Fruit fly (Drosophila melanogaster) whole organism, prepupa: ENCODE results near the gene Asciz.
A peak's percentile ranks its signal among the peaks of the same experiment; 100 is the strongest.

Experiments used
- Blimp-1 ChIP-seq: fragments of 200-800 bp; sonication (Bioruptor generic); optimal IDR thresholded peaks from 3 replicates; lab custom pipeline; 2017; ENCODE audit warnings: missing biosample characterization, missing genetic modification characterization, mild to moderate bottlenecking, moderate library complexity, missing genetic modification reagents
- CG10631 ChIP-seq: fragments of 200-800 bp; sonication (Bioruptor generic); optimal IDR thresholded peaks from 2 replicates; lab custom pipeline; 2016; ENCODE audit warnings: missing biosample characterization, missing genetic modification characterization
- CG10669 ChIP-seq: fragments of 200-800 bp; sonication (Bioruptor generic); optimal IDR thresholded peaks from 3 replicates; lab custom pipeline; 2018; ENCODE audit warnings: missing biosample characterization, mild to moderate bottlenecking, missing genetic modification characterization, moderate library complexity
- CG11294 ChIP-seq: fragments of 200-800 bp; sonication (Bioruptor generic); IDR thresholded peaks from 2 replicates; pipeline ENCODE4 v1.3.6; 2022; ENCODE audit warnings: missing biosample characterization, missing genetic modification characterization
- CG11762 ChIP-seq: fragments of 200-800 bp; sonication (Bioruptor generic); optimal IDR thresholded peaks from 3 replicates; lab custom pipeline; 2016; ENCODE audit warnings: missing biosample characterization, missing genetic modification characterization; ENCODE audit not compliant: insufficient read depth
- CG11902 ChIP-seq: fragments of 200-800 bp; sonication (Bioruptor generic); optimal IDR thresholded peaks from 3 replicates; lab custom pipeline; 2016; ENCODE audit warnings: missing biosample characterization, missing genetic modification characterization
- CG15336 ChIP-seq: fragments of 200-800 bp; sonication (Bioruptor generic); IDR thresholded peaks from 2 replicates; pipeline ENCODE4 v1.3.6; 2022; ENCODE audit warnings: missing biosample characterization, missing genetic modification characterization
- CG1621 ChIP-seq: fragments of 200-800 bp; sonication (Bioruptor generic); optimal IDR thresholded peaks from 3 replicates; lab custom pipeline; 2018; ENCODE audit warnings: missing biosample characterization, mild to moderate bottlenecking, missing genetic modification characterization
- CG16779 ChIP-seq: fragments of 200-800 bp; sonication (Bioruptor generic); optimal IDR thresholded peaks from 3 replicates; lab custom pipeline; 2017; ENCODE audit warnings: missing biosample characterization, mild to moderate bottlenecking, missing genetic modification characterization
- CG3032 ChIP-seq: fragments of 200-800 bp; optimal IDR thresholded peaks from 2 replicates; lab custom pipeline; 2019; ENCODE audit warnings: missing biosample characterization, mild to moderate bottlenecking, missing genetic modification characterization, moderate library complexity
- CG3919 ChIP-seq: fragments of 200-800 bp; sonication (Bioruptor generic); optimal IDR thresholded peaks from 3 replicates; lab custom pipeline; 2016; ENCODE audit warnings: missing biosample characterization, missing genetic modification characterization
- CG6163 ChIP-seq: fragments of 200-800 bp; sonication (Bioruptor generic); IDR thresholded peaks from 3 replicates; pipeline ENCODE4 v1.3.6; 2022; ENCODE audit warnings: missing biosample characterization, missing genetic modification characterization
- CG6276 ChIP-seq: fragments of 200-800 bp; sonication (Bioruptor generic); optimal IDR thresholded peaks from 2 replicates; lab custom pipeline; 2017; ENCODE audit warnings: missing biosample characterization, mild to moderate bottlenecking, missing genetic modification characterization
- CG6792 ChIP-seq: fragments of 200-800 bp; sonication (Bioruptor generic); optimal IDR thresholded peaks from 3 replicates; lab custom pipeline; 2016; ENCODE audit warnings: missing biosample characterization, missing genetic modification characterization
- CG6854 ChIP-seq: fragments of 200-800 bp; sonication (Bioruptor generic); optimal IDR thresholded peaks from 2 replicates; lab custom pipeline; 2017; ENCODE audit warnings: missing biosample characterization, mild to moderate bottlenecking, missing genetic modification characterization
- CG7368 ChIP-seq: fragments of 200-800 bp; sonication (Bioruptor generic); optimal IDR thresholded peaks from 3 replicates; lab custom pipeline; 2016; ENCODE audit warnings: missing biosample characterization, missing genetic modification characterization
- CG8119 ChIP-seq: fragments of 200-800 bp; sonication (Bioruptor generic); IDR thresholded peaks from 3 replicates; pipeline ENCODE4 v1.3.6; 2022; ENCODE audit warnings: missing biosample characterization, missing genetic modification characterization
- CG8319 ChIP-seq: fragments of 200-800 bp; sonication (Bioruptor generic); optimal IDR thresholded peaks from 3 replicates; lab custom pipeline; 2016; ENCODE audit warnings: missing biosample characterization, missing genetic modification characterization
- CG8632 ChIP-seq: fragments of 200-800 bp; sonication (Bioruptor generic); optimal IDR thresholded peaks from 3 replicates; lab custom pipeline; 2016; ENCODE audit warnings: missing biosample characterization, missing genetic modification characterization
- CG9139 ChIP-seq: fragments of 200-800 bp; sonication (Bioruptor generic); optimal IDR thresholded peaks from 3 replicates; lab custom pipeline; 2017; ENCODE audit warnings: missing biosample characterization, mild to moderate bottlenecking, missing genetic modification characterization
- Eip78C ChIP-seq: fragments of 200-800 bp; sonication (Bioruptor generic); peaks from one replicate; lab custom pipeline; 2016; ENCODE audit warnings: missing biosample characterization, missing genetic modification characterization
- Eip93F ChIP-seq: fragments of 200-800 bp; sonication (Bioruptor generic); optimal IDR thresholded peaks from 2 replicates; lab custom pipeline; 2016; ENCODE audit warnings: missing biosample characterization, mild to moderate bottlenecking, missing genetic modification characterization
- Ets21C ChIP-seq: fragments of 200-800 bp; sonication (Bioruptor generic); optimal IDR thresholded peaks from 3 replicates; lab custom pipeline; 2016; ENCODE audit warnings: missing biosample characterization, missing genetic modification characterization
- Ets96B ChIP-seq: fragments of 200-800 bp; optimal IDR thresholded peaks from 2 replicates; lab custom pipeline; 2019; ENCODE audit warnings: missing biosample characterization, mild to moderate bottlenecking, missing genetic modification characterization, moderate library complexity
- Gug ChIP-seq: fragments of 200-800 bp; sonication (Bioruptor generic); IDR thresholded peaks from 2 replicates; pipeline ENCODE4 v1.3.6; 2022; ENCODE audit warnings: missing biosample characterization, missing genetic modification characterization
- Hr39 ChIP-seq: fragments of 200-800 bp; sonication (Bioruptor generic); optimal IDR thresholded peaks from 2 replicates; lab custom pipeline; 2016; ENCODE audit warnings: missing biosample characterization, missing genetic modification characterization
- Hr4 ChIP-seq: fragments of 200-800 bp; sonication (Bioruptor generic); optimal IDR thresholded peaks from 3 replicates; lab custom pipeline; 2016; ENCODE audit warnings: missing biosample characterization, missing genetic modification characterization
- Lpt ChIP-seq: fragments of 200-800 bp; sonication (Bioruptor generic); optimal IDR thresholded peaks from 3 replicates; lab custom pipeline; 2016; ENCODE audit warnings: missing biosample characterization, missing genetic modification characterization
- Met ChIP-seq: fragments of 200-800 bp; sonication (Bioruptor generic); optimal IDR thresholded peaks from 3 replicates; lab custom pipeline; 2016; ENCODE audit warnings: missing biosample characterization, missing genetic modification characterization
- OdsH ChIP-seq: fragments of 200-800 bp; sonication (Bioruptor generic); optimal IDR thresholded peaks from 3 replicates; lab custom pipeline; 2016; ENCODE audit warnings: missing biosample characterization, missing genetic modification characterization
- Smox ChIP-seq: fragments of 200-800 bp; sonication (Bioruptor generic); optimal IDR thresholded peaks from 3 replicates; lab custom pipeline; 2016; ENCODE audit warnings: missing biosample characterization, missing genetic modification characterization
- Sox102F ChIP-seq: fragments of 200-800 bp; sonication (Bioruptor generic); optimal IDR thresholded peaks from 2 replicates; lab custom pipeline; 2016; ENCODE audit warnings: missing biosample characterization, mild to moderate bottlenecking, missing genetic modification characterization
- Sox15 ChIP-seq: fragments of 200-800 bp; sonication (Bioruptor generic); optimal IDR thresholded peaks from 3 replicates; lab custom pipeline; 2016; ENCODE audit warnings: missing biosample characterization, missing genetic modification characterization
- achi ChIP-seq: fragments of 200-800 bp; sonication (Bioruptor generic); optimal IDR thresholded peaks from 3 replicates; lab custom pipeline; 2016; ENCODE audit warnings: missing biosample characterization, missing genetic modification characterization
- acj6 ChIP-seq: fragments of 200-800 bp; sonication (Bioruptor generic); optimal IDR thresholded peaks from 3 replicates; lab custom pipeline; 2016; ENCODE audit warnings: missing biosample characterization, missing genetic modification characterization
- cyc ChIP-seq: fragments of 200-800 bp; sonication (Bioruptor generic); optimal IDR thresholded peaks from 3 replicates; lab custom pipeline; 2016; ENCODE audit warnings: missing biosample characterization, missing genetic modification characterization
- dac ChIP-seq: fragments of 200-800 bp; sonication (Bioruptor generic); optimal IDR thresholded peaks from 2 replicates; lab custom pipeline; 2017; ENCODE audit warnings: missing biosample characterization, mild to moderate bottlenecking, missing genetic modification characterization
- dsx ChIP-seq: fragments of 200-800 bp; optimal IDR thresholded peaks from 3 replicates; lab custom pipeline; 2019; ENCODE audit warnings: missing biosample characterization, mild to moderate bottlenecking, missing genetic modification characterization, moderate library complexity; ENCODE audit not compliant: poor library complexity, severe bottlenecking
- eg ChIP-seq: fragments of 200-800 bp; sonication (Bioruptor generic); IDR thresholded peaks from 3 replicates; pipeline ENCODE4 v1.3.6; 2022; ENCODE audit warnings: missing biosample characterization, missing genetic modification characterization
- esn ChIP-seq: fragments of 200-800 bp; sonication (Bioruptor generic); optimal IDR thresholded peaks from 2 replicates; lab custom pipeline; 2016; ENCODE audit warnings: missing biosample characterization, mild to moderate bottlenecking, missing genetic modification characterization, moderate library complexity
- fd85E ChIP-seq: fragments of 200-800 bp; sonication (Bioruptor generic); optimal IDR thresholded peaks from 3 replicates; lab custom pipeline; 2016; ENCODE audit warnings: missing biosample characterization, missing genetic modification characterization
- fkh ChIP-seq: fragments of 200-800 bp; sonication (Bioruptor generic); optimal IDR thresholded peaks from 3 replicates; lab custom pipeline; 2017; ENCODE audit warnings: missing biosample characterization, mild to moderate bottlenecking, missing genetic modification characterization, moderate library complexity
- lz ChIP-seq: fragments of 200-800 bp; sonication (Bioruptor generic); optimal IDR thresholded peaks from 3 replicates; lab custom pipeline; 2016; ENCODE audit warnings: missing biosample characterization, missing genetic modification characterization
- salr ChIP-seq, 2 experiments: fragments of 200-800 bp; sonication (Bioruptor generic); optimal IDR thresholded peaks; 3 replicates each; lab custom pipeline; 2016 to 2018; ENCODE audit warnings: missing biosample characterization in 2 of 2, missing genetic modification characterization in 2 of 2, mild to moderate bottlenecking in 1 of 2
- spab ChIP-seq: fragments of 200-800 bp; sonication (Bioruptor generic); optimal IDR thresholded peaks from 2 replicates; lab custom pipeline; 2017; ENCODE audit warnings: missing biosample characterization, mild to moderate bottlenecking, missing genetic modification characterization, missing genetic modification reagents
- ss ChIP-seq, 2 experiments: fragments of 200-800 bp; sonication (Bioruptor generic); optimal IDR thresholded peaks; 2 replicates in 1 of 2; 3 replicates in 1 of 2; lab custom pipeline; 2017 to 2018; ENCODE audit warnings: mild to moderate bottlenecking in 2 of 2, missing biosample characterization in 2 of 2, missing genetic modification characterization in 2 of 2, moderate library complexity in 1 of 2
- svp ChIP-seq: fragments of 200-800 bp; sonication (Bioruptor generic); peaks from one replicate; lab custom pipeline; 2016; ENCODE audit warnings: missing biosample characterization, missing genetic modification characterization
- topi ChIP-seq: fragments of 200-800 bp; sonication (Bioruptor generic); optimal IDR thresholded peaks from 3 replicates; lab custom pipeline; 2016; ENCODE audit warnings: missing biosample characterization, missing genetic modification characterization
- vri ChIP-seq: fragments of 200-800 bp; sonication (Bioruptor generic); optimal IDR thresholded peaks from 3 replicates; lab custom pipeline; 2016; ENCODE audit warnings: missing biosample characterization, mild to moderate bottlenecking, missing genetic modification characterization

Gene Asciz

DNA sequence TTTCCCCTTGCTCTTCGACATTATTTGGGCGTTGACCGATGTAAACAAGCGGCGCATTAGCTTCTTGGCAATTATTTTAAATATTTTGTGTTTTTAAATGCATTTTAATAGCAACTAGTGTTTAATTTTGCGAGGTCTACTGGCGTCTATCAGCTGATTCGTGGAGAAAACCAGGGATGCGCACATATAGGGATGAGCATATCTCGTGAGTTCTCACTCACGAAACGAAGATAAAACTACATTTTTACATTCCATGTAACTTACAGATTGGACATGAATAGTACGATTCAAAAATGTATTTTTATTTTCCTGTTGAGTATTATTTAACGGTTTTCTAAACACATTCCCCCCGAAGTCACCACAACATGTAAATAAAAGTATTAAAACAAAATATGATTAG, 31.4 kb upstream of the Asciz start, which contains the start of gene CG14966 (continued):
- TF ChIP-seq CG6276 (GFP tag; lab: Kevin White, UChicago) (no peak), Smox (GFP tag; lab: Kevin White, UChicago) (peak; percentile 31), Gug (GFP tag; lab: Robert Waterston, UW) (no peak), CG11762 (no peak), acj6 (GFP tag; lab: Kevin White, UChicago) (no peak), dac (GFP tag; lab: Kevin White, UChicago) (no peak), cyc (GFP tag; lab: Kevin White, UChicago) (peak; percentile 17), Met (GFP tag; lab: Kevin White, UChicago) (no peak), fd85E (GFP tag; lab: Kevin White, UChicago) (no peak), CG6854 (peak; percentile 26), Eip93F (GFP tag; lab: Kevin White, UChicago) (no peak), topi (GFP tag; lab: Kevin White, UChicago) (peak; percentile 33), Ets96B (tag; lab: Kevin White, UChicago) (no peak), OdsH (GFP tag; lab: Kevin White, UChicago) (no peak), svp (peak; percentile 65)

DNA sequence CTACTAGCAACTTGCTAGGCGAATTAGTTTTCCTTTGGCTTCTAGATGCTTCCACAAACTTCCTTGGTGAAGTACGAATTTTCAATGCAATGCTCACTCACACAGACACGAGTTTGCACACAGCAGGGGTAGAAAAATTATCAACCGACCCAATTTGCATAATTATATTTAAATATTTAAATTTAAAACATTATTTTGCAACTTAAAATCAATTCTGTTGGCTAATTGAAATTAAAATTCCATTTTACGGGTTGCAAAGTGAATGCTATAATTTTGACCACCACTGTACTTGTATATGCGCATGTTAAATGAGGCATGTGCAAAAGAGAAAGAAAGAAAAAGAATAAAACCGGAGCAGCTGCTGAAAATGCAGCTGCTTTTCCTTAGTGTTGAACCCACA, 28.0 kb upstream of the Asciz start:
- TF ChIP-seq CG11294 (GFP tag; lab: Robert Waterston, UW) (peak; percentile 94), fd85E (GFP tag; lab: Kevin White, UChicago) (peak; percentile 93), CG6854 (peak; percentile 74), CG8319 (peak; percentile 94), ss (GFP tag; optimal IDR thresholded peaks at IDR 0.05; lab: Kevin White, UChicago) (peak; percentile 69 to 83), Sox102F (peak; percentile 97), fkh (GFP tag; lab: Kevin White, UChicago) (peak; percentile 15), CG10631 (peak; percentile 98), Ets96B (tag; lab: Kevin White, UChicago) (peak; percentile 95), CG3919 (peak; percentile 98), CG1621 (tag; lab: Kevin White, UChicago) (peak; percentile 92), vri (GFP tag; lab: Kevin White, UChicago) (peak; percentile 94), Hr4 (GFP tag; lab: Kevin White, UChicago) (peak; percentile 96), lz (GFP tag; lab: Kevin White, UChicago) (peak; percentile 92), dsx (GFP tag; lab: Kevin White, UChicago) (peak; percentile 93), Blimp-1 (peak; percentile 85), eg (peak; percentile 99), CG8119 (GFP tag; lab: Robert Waterston, UW) (peak; percentile 98), CG10669 (GFP tag; lab: Kevin White, UChicago) (peak; percentile 96), Eip78C (peak; percentile 98), salr (GFP tag; optimal IDR thresholded peaks at IDR 0.05; lab: Kevin White, UChicago) (peak; percentile 89 to 97), CG7368 (GFP tag; lab: Kevin White, UChicago) (peak; percentile 97), Ets21C (GFP tag; lab: Kevin White, UChicago) (peak; percentile 82), cyc (GFP tag; lab: Kevin White, UChicago) (peak; percentile 95), spab (GFP tag; lab: Kevin White, UChicago) (peak; percentile 86), achi (GFP tag; lab: Kevin White, UChicago) (peak; percentile 98), Hr39 (GFP tag; lab: Kevin White, UChicago) (peak; percentile 92), CG16779 (peak; percentile 93), Lpt (GFP tag; lab: Kevin White, UChicago) (peak; percentile 96), esn (GFP tag; lab: Kevin White, UChicago) (peak; percentile 98), CG11902 (peak; percentile 93), Eip93F (GFP tag; lab: Kevin White, UChicago) (peak; percentile 93), Smox (GFP tag; lab: Kevin White, UChicago) (peak; percentile 93), CG8632 (GFP tag; lab: Kevin White, UChicago) (peak; percentile 97), CG3032 (peak; percentile 91), CG6163 (peak; percentile 99), CG6792 (GFP tag; lab: Kevin White, UChicago) (peak; percentile 95), CG6276 (GFP tag; lab: Kevin White, UChicago) (peak; percentile 98), CG15336 (GFP tag; lab: Robert Waterston, UW) (peak; percentile 99), Met (GFP tag; lab: Kevin White, UChicago) (peak; percentile 97), Sox15 (GFP tag; lab: Kevin White, UChicago) (peak; percentile 88), CG9139 (peak; percentile 85), svp (peak; percentile 97)
